Worm (Caenorhabditis elegans) whole organism, early embryonic: ENCODE measurements around the gene vap-2.

ENCODE experiments used
- B0310.2 ChIP-seq: sonication (generic microtip); optimal IDR thresholded peaks from 2 replicates; lab custom pipeline; 2016; ENCODE audit warnings: mild to moderate bottlenecking, missing genetic modification characterization, missing compliant biosample characterization
- F13C5.2 ChIP-seq: sonication (generic microtip); optimal IDR thresholded peaks from 2 replicates; lab custom pipeline; 2017; ENCODE audit warnings: mild to moderate bottlenecking, missing genetic modification characterization, inconsistent platforms, missing compliant biosample characterization
- aly-1 ChIP-seq: sonication (generic microtip); optimal IDR thresholded peaks from 2 replicates; lab custom pipeline; 2016; ENCODE audit warnings: missing genetic modification characterization, missing compliant biosample characterization
- ama-1 ChIP-seq: fragments of 150-350 bp; optimal IDR thresholded peaks from 2 replicates; lab custom pipeline; 2014
- ceh-13 ChIP-seq: fragments of 200-800 bp; sonication (Bioruptor generic); optimal IDR thresholded peaks from 2 replicates; lab custom pipeline; 2018; ENCODE audit warnings: mild to moderate bottlenecking, missing genetic modification characterization, missing compliant biosample characterization
- ceh-36 ChIP-seq: sonication (generic microtip); optimal IDR thresholded peaks from 2 replicates; lab custom pipeline; 2016; ENCODE audit warnings: missing genetic modification characterization, inconsistent platforms, missing compliant biosample characterization
- ets-7 ChIP-seq: sonication (generic microtip); optimal IDR thresholded peaks from 2 replicates; lab custom pipeline; 2016; ENCODE audit warnings: missing genotype, missing genetic modification characterization, missing compliant biosample characterization
- flt-1 ChIP-seq: fragments of 200-800 bp; sonication (Bioruptor generic); IDR thresholded peaks from 2 replicates; pipeline ENCODE4 v1.3.6; 2022; ENCODE audit warnings: missing genetic modification characterization, missing compliant biosample characterization
- hmbx-1 ChIP-seq: sonication (generic microtip); optimal IDR thresholded peaks from 2 replicates; lab custom pipeline; 2016; ENCODE audit warnings: mild to moderate bottlenecking, missing genetic modification characterization, missing compliant biosample characterization
- hmg-4 ChIP-seq: fragments of 200-800 bp; sonication (Bioruptor generic); optimal IDR thresholded peaks from 2 replicates; lab custom pipeline; 2018; ENCODE audit warnings: mild to moderate bottlenecking, missing genetic modification characterization, missing compliant biosample characterization
- pes-1 ChIP-seq: fragments of 200-800 bp; sonication (Bioruptor generic); IDR thresholded peaks from 2 replicates; pipeline ENCODE4 v1.3.6; 2022; ENCODE audit warnings: missing genetic modification reagents, missing genetic modification characterization, missing compliant biosample characterization
- tbx-37 ChIP-seq: fragments of 200-800 bp; sonication (Bioruptor generic); conservative IDR thresholded peaks from 2 replicates; pipeline ENCODE4 v1.3.6; 2022; ENCODE audit warnings: missing genetic modification reagents, missing genetic modification characterization, missing compliant biosample characterization
- tra-4 ChIP-seq: sonication (generic microtip); optimal IDR thresholded peaks from 2 replicates; lab custom pipeline; 2017; ENCODE audit warnings: missing genetic modification characterization, missing compliant biosample characterization

- TF ChIP-seq ama-1 (lab: Kevin White, UChicago): no peak
- no peak for TF ChIP-seq flt-1
- TF ChIP-seq F13C5.2 (tag; lab: Kevin White, UChicago): no peak
- no peak for TF ChIP-seq ceh-36 (tag; lab: Kevin White, UChicago)
- no peak for TF ChIP-seq hmbx-1 (tag; lab: Kevin White, UChicago)
- TF ChIP-seq tbx-37 (GFP tag; lab: Robert Waterston, UW): no peak
- no peak for TF ChIP-seq hmg-4 (GFP tag; lab: Kevin White, UChicago)
- TF ChIP-seq pes-1: no peak
- no peak for TF ChIP-seq B0310.2
- TF ChIP-seq aly-1: no peak
- no peak for TF ChIP-seq ceh-13 (GFP tag; lab: Kevin White, UChicago)
- TF ChIP-seq ets-7 (tag; lab: Kevin White, UChicago): no peak
- no peak for TF ChIP-seq tra-4 (tag; lab: Kevin White, UChicago)
Observed at ce11 chrX:10787203-10787602, 5.1 kb downstream of the vap-2 start, which contains the start of gene ttr-14.
